Worm (Caenorhabditis elegans) whole organism, L4 larva: Measurements from ENCODE around the gene C30G12.6.

ENCODE experiments used
- F49E8.2 ChIP-seq: sonication (generic microtip); optimal IDR thresholded peaks from 2 replicates; lab custom pipeline; 2016; ENCODE audit warnings: missing compliant biosample characterization, mild to moderate bottlenecking, missing genetic modification characterization, borderline replicate concordance
- Y105C5A.15 ChIP-seq: fragments of 200-800 bp; sonication (Bioruptor generic); IDR thresholded peaks from 2 replicates; pipeline ENCODE4 v1.3.6; 2022; ENCODE audit warnings: missing genetic modification characterization, missing compliant biosample characterization
- Y48G9A.11 ChIP-seq: fragments of 200-800 bp; sonication (Bioruptor generic); IDR thresholded peaks from 2 replicates; pipeline ENCODE4 v1.3.6; 2022; ENCODE audit warnings: missing genetic modification reagents, missing genetic modification characterization, missing compliant biosample characterization
- aha-1 ChIP-seq: fragments of 150-350 bp; peaks from one replicate; lab custom pipeline; 2014; ENCODE audit warnings: missing biosample characterization, missing genetic modification characterization
- aly-2 ChIP-seq: sonication (generic microtip); optimal IDR thresholded peaks from 2 replicates; lab custom pipeline; 2018; ENCODE audit warnings: missing biosample characterization, missing genetic modification characterization
- attf-4 ChIP-seq: sonication (generic microtip); optimal IDR thresholded peaks from 3 replicates; lab custom pipeline; 2017; ENCODE audit warnings: missing biosample characterization, missing genetic modification characterization
- ceh-20 ChIP-seq: fragments of 200-800 bp; sonication (Bioruptor generic); IDR thresholded peaks from 2 replicates; pipeline ENCODE4 v1.3.6; 2022; ENCODE audit warnings: missing genetic modification reagents, missing genetic modification characterization, missing compliant biosample characterization
- ceh-32 ChIP-seq: sonication (generic microtip); optimal IDR thresholded peaks from 2 replicates; lab custom pipeline; 2016; ENCODE audit warnings: mild to moderate bottlenecking, missing genetic modification characterization, missing compliant biosample characterization; ENCODE audit not compliant: poor library complexity
- ceh-62 ChIP-seq: sonication (generic microtip); optimal IDR thresholded peaks from 2 replicates; lab custom pipeline; 2017; ENCODE audit warnings: missing biosample characterization, missing genetic modification characterization
- ceh-82 ChIP-seq: sonication (generic microtip); optimal IDR thresholded peaks from 2 replicates; lab custom pipeline; 2017; ENCODE audit warnings: missing biosample characterization, missing genetic modification characterization
- cey-2 ChIP-seq: sonication (generic microtip); optimal IDR thresholded peaks from 3 replicates; lab custom pipeline; 2017; ENCODE audit warnings: missing genetic modification characterization, mild to moderate bottlenecking, missing compliant biosample characterization, antibody characterized with exemption, borderline replicate concordance; ENCODE audit not compliant: insufficient read depth
- ctbp-1 ChIP-seq: fragments of 200-800 bp; sonication (Bioruptor generic); IDR thresholded peaks from 2 replicates; pipeline ENCODE4 v1.3.6; 2022; ENCODE audit warnings: missing genetic modification reagents, missing genetic modification characterization, missing compliant biosample characterization
- daf-12 ChIP-seq: fragments of 150-350 bp; optimal IDR thresholded peaks from 2 replicates; lab custom pipeline; 2014; ENCODE audit warnings: missing biosample characterization, missing genetic modification reagents, missing genetic modification characterization
- dmd-6 ChIP-seq: fragments of 200-800 bp; sonication (Bioruptor generic); IDR thresholded peaks from 2 replicates; pipeline ENCODE4 v1.3.6; 2022; ENCODE audit warnings: missing genetic modification reagents, missing genetic modification characterization, missing compliant biosample characterization
- dmd-9 ChIP-seq: fragments of 200-800 bp; sonication (Bioruptor generic); IDR thresholded peaks from 2 replicates; pipeline ENCODE4 v1.3.6; 2022; ENCODE audit warnings: missing genetic modification reagents, missing genetic modification characterization, missing compliant biosample characterization
- duxl-1 ChIP-seq: sonication (generic microtip); optimal IDR thresholded peaks from 2 replicates; lab custom pipeline; 2016; ENCODE audit warnings: mild to moderate bottlenecking, missing genetic modification characterization, moderate library complexity, missing compliant biosample characterization; ENCODE audit not compliant: poor library complexity
- fkh-10 ChIP-seq: fragments of 150-350 bp; optimal IDR thresholded peaks from 2 replicates; lab custom pipeline; 2014; ENCODE audit warnings: missing biosample characterization, missing genetic modification reagents, missing genetic modification characterization
- fos-1 ChIP-seq: fragments of 150-350 bp; optimal IDR thresholded peaks from 2 replicates; lab custom pipeline; 2014; ENCODE audit warnings: missing biosample characterization, missing genetic modification characterization
- hif-1 ChIP-seq, 2 experiments: sonication (generic microtip); optimal IDR thresholded peaks; 2 replicates each; lab custom pipeline; 2016 to 2017; ENCODE audit warnings: missing compliant biosample characterization in 2 of 2, missing genetic modification characterization in 2 of 2, missing genetic modification reagents in 2 of 2, missing genotype in 2 of 2, mild to moderate bottlenecking in 1 of 2
- hlh-11 ChIP-seq: fragments of 200-800 bp; sonication (Bioruptor generic); optimal IDR thresholded peaks from 2 replicates; lab custom pipeline; 2018; ENCODE audit warnings: mild to moderate bottlenecking, missing genetic modification characterization, missing compliant biosample characterization
- hlh-30 ChIP-seq: sonication (generic microtip); optimal IDR thresholded peaks from 2 replicates; lab custom pipeline; 2017; ENCODE audit warnings: antibody characterized with exemption, mild to moderate bottlenecking, missing genetic modification characterization, missing compliant biosample characterization; ENCODE audit not compliant: insufficient read depth
- lsy-2 ChIP-seq, 2 experiments: fragments of 150-350 bp in 1 of 2; sonication (generic microtip) in 1 of 2; optimal IDR thresholded peaks; 2 replicates each; lab custom pipeline; 2014 to 2017; ENCODE audit warnings: missing biosample characterization in 2 of 2, missing genetic modification characterization in 2 of 2
- mdl-1 ChIP-seq, 2 experiments: fragments of 150-350 bp in 1 of 2; sonication (generic microtip) in 1 of 2; optimal IDR thresholded peaks; 2 replicates each; lab custom pipeline; 2014 to 2017; ENCODE audit warnings: missing biosample characterization in 2 of 2, missing genetic modification characterization in 2 of 2
- mep-1 ChIP-seq: fragments of 150-350 bp; sonication (generic microtip); optimal IDR thresholded peaks from 3 replicates; lab custom pipeline; 2014; ENCODE audit warnings: missing biosample characterization, missing genetic modification characterization
- mxl-2 ChIP-seq: fragments of 200-800 bp; sonication (Bioruptor generic); conservative IDR thresholded peaks from 2 replicates; pipeline ENCODE4 v1.3.6; 2022; ENCODE audit warnings: missing genetic modification reagents, missing genetic modification characterization, missing compliant biosample characterization
- nhr-11 ChIP-seq: fragments of 150-350 bp; optimal IDR thresholded peaks from 2 replicates; lab custom pipeline; 2014; ENCODE audit warnings: missing biosample characterization, missing genetic modification characterization
- nhr-28 ChIP-seq: fragments of 150-350 bp; optimal IDR thresholded peaks from 2 replicates; lab custom pipeline; 2014; ENCODE audit warnings: missing biosample characterization, missing genetic modification characterization
- nhr-41 ChIP-seq: fragments of 200-800 bp; sonication (Bioruptor generic); IDR thresholded peaks from 2 replicates; pipeline ENCODE4 v1.3.6; 2022; ENCODE audit warnings: missing genetic modification reagents, missing genetic modification characterization, missing compliant biosample characterization
- nhr-48 ChIP-seq: sonication (generic microtip); optimal IDR thresholded peaks from 2 replicates; lab custom pipeline; 2016; ENCODE audit warnings: mild to moderate bottlenecking, missing genetic modification characterization, missing compliant biosample characterization
- nhr-6 ChIP-seq: fragments of 150-350 bp; optimal IDR thresholded peaks from 2 replicates; lab custom pipeline; 2014; ENCODE audit warnings: missing biosample characterization, missing genetic modification characterization
- php-3 ChIP-seq: fragments of 200-800 bp; sonication (Bioruptor generic); IDR thresholded peaks from 2 replicates; pipeline ENCODE4 v1.3.6; 2022; ENCODE audit warnings: missing genetic modification reagents, missing genetic modification characterization, missing compliant biosample characterization
- sdz-12 ChIP-seq: fragments of 200-800 bp; sonication (Bioruptor generic); optimal IDR thresholded peaks from 2 replicates; lab custom pipeline; 2018; ENCODE audit warnings: mild to moderate bottlenecking, missing genetic modification characterization, missing compliant biosample characterization
- set-16 ChIP-seq: fragments of 200-800 bp; sonication (Bioruptor generic); IDR thresholded peaks from 2 replicates; pipeline ENCODE4 v1.3.6; 2022; ENCODE audit warnings: missing genetic modification reagents, missing genetic modification characterization, missing compliant biosample characterization
- spr-3 ChIP-seq: fragments of 200-800 bp; sonication (Bioruptor generic); optimal IDR thresholded peaks from 2 replicates; lab custom pipeline; 2018; ENCODE audit warnings: mild to moderate bottlenecking, missing genetic modification characterization, missing compliant biosample characterization
- tag-97 ChIP-seq: fragments of 200-800 bp; sonication (Bioruptor generic); IDR thresholded peaks from 2 replicates; pipeline ENCODE4 v1.3.6; 2022; ENCODE audit warnings: missing genetic modification characterization, missing compliant biosample characterization
- zfp-3 ChIP-seq: fragments of 200-800 bp; sonication (Bioruptor generic); conservative IDR thresholded peaks from 2 replicates; pipeline ENCODE4 v1.3.6; 2022; ENCODE audit warnings: missing genetic modification reagents, missing genetic modification characterization, missing compliant biosample characterization

The C30G12.6 gene

DNA sequence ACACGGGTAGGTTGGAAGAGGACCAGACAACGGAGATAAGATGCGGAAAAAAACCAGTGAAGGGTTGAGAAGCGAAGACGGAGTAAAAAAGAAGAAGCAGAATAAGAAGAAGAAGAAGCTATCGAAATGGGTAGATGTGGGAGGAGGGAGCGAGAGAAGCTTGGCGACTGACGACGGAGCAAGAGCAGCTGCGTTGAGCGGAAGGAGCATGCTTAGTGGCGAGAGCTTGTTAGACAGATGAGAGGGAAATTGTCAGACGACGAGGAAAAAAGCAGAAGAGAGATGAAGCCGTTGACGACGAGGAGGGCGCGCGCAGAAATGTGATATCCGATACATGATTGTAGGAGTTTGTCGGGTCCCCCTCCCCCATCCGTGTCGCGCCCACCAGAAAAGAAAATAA, 31.2 kb upstream of the C30G12.6 start (continued):
- TF ChIP-seq dmd-9 (GFP tag; lab: Robert Waterston, UW) (no peak), aly-2 (tag; lab: Kevin White, UChicago) (no peak), ceh-82 (tag; lab: Kevin White, UChicago) (no peak), fos-1 (tag; lab: Kevin White, UChicago) (no peak), Y48G9A.11 (no peak), mxl-2 (GFP tag; lab: Robert Waterston, UW) (no peak), nhr-28 (tag; lab: Kevin White, UChicago) (no peak), spr-3 (no peak), sdz-12 (GFP tag; lab: Kevin White, UChicago) (peak; percentile 32), cey-2 (no peak), daf-12 (tag; lab: Kevin White, UChicago) (no peak), set-16 (GFP tag; lab: Robert Waterston, UW) (peak; percentile 78)

DNA sequence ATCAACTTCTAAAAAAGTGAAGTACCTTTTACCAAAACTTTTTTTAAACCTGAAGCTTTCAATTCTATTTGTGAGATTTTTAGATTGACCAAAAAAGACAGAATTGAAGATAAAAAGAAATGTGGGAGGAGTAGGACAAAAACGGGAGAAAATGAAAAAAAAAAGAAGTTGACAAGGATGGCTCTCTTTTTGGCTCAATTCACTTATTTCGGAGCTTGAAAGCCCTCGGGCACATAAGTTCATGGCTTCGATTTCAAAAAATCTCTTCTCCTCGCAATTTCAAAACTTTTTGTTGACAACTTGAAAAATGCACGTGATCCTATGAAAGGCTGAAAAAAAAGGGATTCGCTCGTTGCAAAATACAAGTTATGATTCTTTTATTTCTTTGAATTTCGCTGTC, 30.4 kb upstream of the C30G12.6 start:
- TF ChIP-seq aha-1 (tag; lab: Kevin White, UChicago), result peak; percentile 71
- no peak for TF ChIP-seq set-16 (GFP tag; lab: Robert Waterston, UW)
- no peak for TF ChIP-seq nhr-41 (GFP tag; lab: Robert Waterston, UW)
- TF ChIP-seq fkh-10 (GFP tag; lab: Kevin White, UChicago), result peak; percentile 22

DNA sequence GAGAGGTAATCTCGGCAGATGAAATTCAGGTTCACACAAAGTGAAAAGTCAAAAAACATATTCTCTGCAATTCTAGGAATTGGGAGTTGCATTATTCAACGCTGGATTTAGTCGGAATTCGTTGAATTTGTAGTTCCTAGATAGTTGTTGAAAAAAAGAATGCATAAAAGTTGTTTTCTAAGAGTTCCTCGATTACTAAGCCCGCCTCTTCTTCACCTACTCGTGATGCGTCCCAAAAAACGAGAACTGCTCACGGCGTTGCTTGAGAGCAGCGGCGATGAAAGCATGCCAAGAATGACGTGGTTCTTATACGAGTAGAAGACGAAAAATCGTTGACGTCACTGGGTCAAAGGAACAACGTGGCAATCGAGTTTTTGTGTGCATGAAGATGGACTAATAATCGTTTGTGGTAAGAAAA, 29.3 kb upstream of the C30G12.6 start:
- peak in 1 of 2 experiments; percentile 61 for TF ChIP-seq hif-1 (tag; optimal IDR thresholded peaks at IDR 0.05; lab: Kevin White, UChicago)
- TF ChIP-seq ceh-32 (tag; lab: Kevin White, UChicago), result no peak
- TF ChIP-seq php-3 (GFP tag; lab: Robert Waterston, UW), result 0 out of 2 replicates have a peak, but pooled peaks have one; percentile 7
- peak in 1 of 2 experiments; percentile 53 for TF ChIP-seq lsy-2 (tag; optimal IDR thresholded peaks at IDR 0.05; lab: Kevin White, UChicago)
- TF ChIP-seq ceh-62, result no peak
- TF ChIP-seq tag-97 (GFP tag; lab: Robert Waterston, UW), result no peak
- TF ChIP-seq zfp-3 (GFP tag; lab: Robert Waterston, UW), result no peak
- TF ChIP-seq nhr-48 (tag; lab: Kevin White, UChicago), result no peak
- peak; percentile 62 for TF ChIP-seq ctbp-1 (GFP tag; lab: Robert Waterston, UW)
- no peak for TF ChIP-seq duxl-1 (tag; lab: Kevin White, UChicago)
- no peak for TF ChIP-seq Y105C5A.15 (GFP tag; lab: Robert Waterston, UW)
- TF ChIP-seq F49E8.2 (tag; lab: Kevin White, UChicago), result no peak
- TF ChIP-seq dmd-6, result peak; percentile 29; the same call in 1 of the 2 replicates
- no peak for TF ChIP-seq mxl-2 (GFP tag; lab: Robert Waterston, UW)
- TF ChIP-seq sdz-12 (GFP tag; lab: Kevin White, UChicago), result no peak
- TF ChIP-seq ceh-20, result peak; percentile 48; the same call in 1 of the 2 replicates
- TF ChIP-seq nhr-11 (tag; lab: Kevin White, UChicago), result peak; percentile 19
- TF ChIP-seq fkh-10 (GFP tag; lab: Kevin White, UChicago), result peak; percentile 50
- no peak for TF ChIP-seq nhr-6 (tag; lab: Kevin White, UChicago)
- TF ChIP-seq hlh-11, result peak; percentile 30
- TF ChIP-seq hlh-30 (tag; lab: Kevin White, UChicago), result peak; percentile 45
- TF ChIP-seq attf-4 (tag; lab: Kevin White, UChicago), result no peak
- TF ChIP-seq mdl-1 (tag; optimal IDR thresholded peaks at IDR 0.05; lab: Kevin White, UChicago), result peak in 1 of 2 experiments; percentile 40
- no peak for TF ChIP-seq nhr-41 (GFP tag; lab: Robert Waterston, UW)
- TF ChIP-seq mep-1 (tag; lab: Kevin White, UChicago), result peak; percentile 33
